Fruit fly (Drosophila melanogaster) whole organism, embryonic: ENCODE data around the gene CG1607.

Experiments used
- Atf6 ChIP-seq: fragments of 200-800 bp; sonication (Bioruptor generic); IDR thresholded peaks from 2 replicates; pipeline ENCODE4 v1.3.6; 2022; ENCODE audit warnings: missing biosample characterization, missing genetic modification characterization
- Bdp1 ChIP-seq: fragments of 200-800 bp; sonication (Bioruptor generic); optimal IDR thresholded peaks from 3 replicates; lab custom pipeline; 2016; ENCODE audit warnings: missing biosample characterization, missing genetic modification characterization
- CG10267 ChIP-seq: fragments of 200-800 bp; sonication (Bioruptor generic); optimal IDR thresholded peaks from 2 replicates; lab custom pipeline; 2018; ENCODE audit warnings: missing biosample characterization, mild to moderate bottlenecking, missing genetic modification characterization, moderate library complexity
- CG10462 ChIP-seq: fragments of 200-800 bp; sonication (Bioruptor generic); optimal IDR thresholded peaks from 2 replicates; lab custom pipeline; 2016; ENCODE audit warnings: missing biosample characterization, missing genetic modification characterization
- CG12391 ChIP-seq: fragments of 200-800 bp; sonication (Bioruptor generic); optimal IDR thresholded peaks from 3 replicates; lab custom pipeline; 2018; ENCODE audit warnings: missing biosample characterization, mild to moderate bottlenecking, missing genetic modification characterization, moderate library complexity
- CG12769 ChIP-seq: fragments of 200-800 bp; sonication (Bioruptor generic); optimal IDR thresholded peaks from 2 replicates; lab custom pipeline; 2019; ENCODE audit warnings: missing biosample characterization, mild to moderate bottlenecking, missing genetic modification characterization, moderate library complexity
- CG14050 ChIP-seq: fragments of 200-800 bp; sonication (Bioruptor generic); IDR thresholded peaks from 3 replicates; pipeline ENCODE4 v1.3.6; 2022; ENCODE audit warnings: missing biosample characterization, missing genetic modification characterization
- CG15696 ChIP-seq: fragments of 200-800 bp; sonication (Bioruptor generic); optimal IDR thresholded peaks from 2 replicates; lab custom pipeline; 2019; ENCODE audit warnings: missing biosample characterization, mild to moderate bottlenecking, missing genetic modification characterization, moderate library complexity
- CG18599 ChIP-seq: fragments of 200-800 bp; sonication (Bioruptor generic); optimal IDR thresholded peaks from 3 replicates; lab custom pipeline; 2017; ENCODE audit warnings: missing biosample characterization, missing genetic modification characterization, mild to moderate bottlenecking, moderate library complexity, missing genetic modification reagents
- CG2889 ChIP-seq: fragments of 200-800 bp; sonication (Bioruptor generic); IDR thresholded peaks from 3 replicates; pipeline ENCODE4 v1.3.6; 2022; ENCODE audit warnings: missing biosample characterization, missing genetic modification characterization
- CG3065 ChIP-seq: fragments of 200-800 bp; sonication (Bioruptor generic); optimal IDR thresholded peaks from 2 replicates; lab custom pipeline; 2016; ENCODE audit warnings: missing biosample characterization, missing genetic modification characterization
- CG31224 ChIP-seq: fragments of 200-800 bp; sonication (Bioruptor generic); IDR thresholded peaks from 2 replicates; pipeline ENCODE4 v1.3.6; 2022; ENCODE audit warnings: missing biosample characterization, missing genetic modification characterization
- CG33213 ChIP-seq: fragments of 200-800 bp; sonication (Bioruptor generic); optimal IDR thresholded peaks from 3 replicates; lab custom pipeline; 2016; ENCODE audit warnings: missing biosample characterization, missing genetic modification characterization
- CG3407 ChIP-seq: fragments of 200-800 bp; sonication (Bioruptor generic); optimal IDR thresholded peaks from 2 replicates; lab custom pipeline; 2018; ENCODE audit warnings: missing biosample characterization, mild to moderate bottlenecking, missing genetic modification characterization
- CG3847 ChIP-seq: fragments of 200-800 bp; sonication (Bioruptor generic); IDR thresholded peaks from 2 replicates; pipeline ENCODE4 v1.3.6; 2022; ENCODE audit warnings: missing biosample characterization, missing genetic modification characterization
- CG4282 ChIP-seq: fragments of 200-800 bp; sonication (Bioruptor generic); optimal IDR thresholded peaks from 2 replicates; lab custom pipeline; 2016; ENCODE audit warnings: missing biosample characterization, missing genetic modification characterization
- CG43689 ChIP-seq: fragments of 200-800 bp; sonication (Bioruptor generic); IDR thresholded peaks from 2 replicates; pipeline ENCODE4 v1.3.6; 2022; ENCODE audit warnings: missing biosample characterization, missing genetic modification characterization
- CG6272 ChIP-seq: fragments of 200-800 bp; sonication (Bioruptor generic); IDR thresholded peaks from 2 replicates; pipeline ENCODE4 v1.3.6; 2022; ENCODE audit warnings: missing biosample characterization, missing genetic modification characterization
- CG7357 ChIP-seq: fragments of 200-800 bp; sonication (Bioruptor generic); IDR thresholded peaks from 3 replicates; pipeline ENCODE4 v1.3.6; 2022; ENCODE audit warnings: missing biosample characterization, missing genetic modification characterization
- CG7987 ChIP-seq: fragments of 200-800 bp; sonication (Bioruptor generic); optimal IDR thresholded peaks from 2 replicates; lab custom pipeline; 2018; ENCODE audit warnings: missing biosample characterization, mild to moderate bottlenecking, missing genetic modification characterization, moderate library complexity
- CG8924 ChIP-seq: fragments of 200-800 bp; optimal IDR thresholded peaks from 3 replicates; lab custom pipeline; 2019; ENCODE audit warnings: missing biosample characterization, mild to moderate bottlenecking, missing genetic modification characterization, moderate library complexity
- CG9727 ChIP-seq: fragments of 200-800 bp; sonication (Bioruptor generic); optimal IDR thresholded peaks from 3 replicates; lab custom pipeline; 2017; ENCODE audit warnings: missing biosample characterization, mild to moderate bottlenecking, missing genetic modification characterization
- Dbx ChIP-seq: fragments of 200-800 bp; sonication (Bioruptor generic); IDR thresholded peaks from 3 replicates; pipeline ENCODE4 v1.3.6; 2022; ENCODE audit warnings: missing biosample characterization, missing genetic modification characterization
- Dp ChIP-seq: fragments of 200-800 bp; sonication (Bioruptor generic); optimal IDR thresholded peaks from 2 replicates; lab custom pipeline; 2018; ENCODE audit warnings: missing biosample characterization, mild to moderate bottlenecking, missing genetic modification characterization, moderate library complexity
- Drgx ChIP-seq: fragments of 200-800 bp; sonication (Bioruptor generic); IDR thresholded peaks from 2 replicates; pipeline ENCODE4 v1.3.6; 2022; ENCODE audit warnings: missing biosample characterization, missing genetic modification characterization
- Ets65A ChIP-seq: fragments of 200-800 bp; sonication (Bioruptor generic); peaks from one replicate; lab custom pipeline; 2016; ENCODE audit warnings: missing biosample characterization, missing genetic modification characterization
- Fer3 ChIP-seq: fragments of 200-800 bp; sonication (Bioruptor generic); optimal IDR thresholded peaks from 2 replicates; lab custom pipeline; 2018; ENCODE audit warnings: missing biosample characterization, mild to moderate bottlenecking, missing genetic modification characterization, moderate library complexity
- GATAe ChIP-seq: fragments of 200-800 bp; sonication (Bioruptor generic); conservative IDR thresholded peaks from 2 replicates; pipeline ENCODE4 v1.3.6; 2022; ENCODE audit warnings: missing biosample characterization, missing genetic modification characterization
- HLH3B ChIP-seq: fragments of 200-800 bp; sonication (Bioruptor generic); IDR thresholded peaks from 2 replicates; pipeline ENCODE4 v1.3.6; 2022; ENCODE audit warnings: missing biosample characterization, missing genetic modification characterization
- HLH4C ChIP-seq: fragments of 200-800 bp; sonication (Bioruptor generic); IDR thresholded peaks from 3 replicates; pipeline ENCODE4 v1.3.6; 2022; ENCODE audit warnings: missing biosample characterization, missing genetic modification characterization; ENCODE audit not compliant: partially characterized antibody
- Jarid2 ChIP-seq: fragments of 200-800 bp; sonication (Bioruptor generic); optimal IDR thresholded peaks from 3 replicates; lab custom pipeline; 2017; ENCODE audit warnings: mild to moderate bottlenecking, missing biosample characterization, missing genetic modification reagents, missing genetic modification characterization
- Nf-YB ChIP-seq: fragments of 200-800 bp; sonication (Bioruptor generic); optimal IDR thresholded peaks from 3 replicates; lab custom pipeline; 2019; ENCODE audit warnings: missing biosample characterization, mild to moderate bottlenecking, missing genetic modification characterization, moderate library complexity
- Stat92E ChIP-seq, 3 experiments: fragments of >200 bp in 2 of 3; fragments of 200-800 bp in 1 of 3; sonication (Bioruptor generic) in 1 of 3; optimal IDR thresholded peaks; 2 replicates each; lab custom pipeline; 2017 to 2019; ENCODE audit warnings: missing biosample characterization in 3 of 3, missing genetic modification characterization in 3 of 3, mild to moderate bottlenecking in 1 of 3, moderate library complexity in 1 of 3
- Tbp ChIP-seq: fragments of >200 bp; optimal IDR thresholded peaks from 2 replicates; lab custom pipeline; 2018; ENCODE audit warnings: missing biosample characterization, missing genetic modification characterization
- ase ChIP-seq: fragments of 200-800 bp; sonication (Bioruptor generic); IDR thresholded peaks from 3 replicates; pipeline ENCODE4 v1.3.6; 2022; ENCODE audit warnings: missing biosample characterization, missing genetic modification characterization
- bowl ChIP-seq: fragments of 200-800 bp; sonication (Bioruptor generic); IDR thresholded peaks from 2 replicates; pipeline ENCODE4 v1.3.6; 2022; ENCODE audit warnings: missing biosample characterization, missing genetic modification characterization
- cg ChIP-seq: fragments of 200-800 bp; sonication (Bioruptor generic); optimal IDR thresholded peaks from 3 replicates; lab custom pipeline; 2019; ENCODE audit warnings: missing biosample characterization, mild to moderate bottlenecking, missing genetic modification characterization, moderate library complexity
- dpn ChIP-seq, 2 experiments: fragments of 200-800 bp; sonication (Bioruptor generic); optimal IDR thresholded peaks; 3 replicates each; lab custom pipeline; 2016; ENCODE audit warnings: missing biosample characterization in 2 of 2, missing genetic modification characterization in 2 of 2
- eve ChIP-seq, 2 experiments: fragments of >200 bp; optimal IDR thresholded peaks; 2 replicates each; lab custom pipeline; 2017; ENCODE audit warnings: missing biosample characterization in 2 of 2, missing genetic modification characterization in 2 of 2
- ewg ChIP-seq: fragments of 200-800 bp; sonication (Bioruptor generic); optimal IDR thresholded peaks from 3 replicates; lab custom pipeline; 2017; ENCODE audit warnings: mild to moderate bottlenecking, missing biosample characterization, missing genetic modification reagents, missing genetic modification characterization
- her ChIP-seq: fragments of 200-800 bp; sonication (Bioruptor generic); optimal IDR thresholded peaks from 2 replicates; lab custom pipeline; 2016; ENCODE audit warnings: missing biosample characterization, missing genetic modification characterization
- ind ChIP-seq: fragments of 200-800 bp; sonication (Bioruptor generic); optimal IDR thresholded peaks from 3 replicates; lab custom pipeline; 2016; ENCODE audit warnings: missing biosample characterization, missing genetic modification characterization
- jumu ChIP-seq: fragments of 200-800 bp; sonication (Bioruptor generic); optimal IDR thresholded peaks from 3 replicates; lab custom pipeline; 2016; ENCODE audit warnings: missing biosample characterization, missing genetic modification characterization
- kni ChIP-seq: fragments of 200-800 bp; sonication (Bioruptor generic); optimal IDR thresholded peaks from 3 replicates; lab custom pipeline; 2017; ENCODE audit warnings: mild to moderate bottlenecking, missing biosample characterization, missing genetic modification reagents, missing genetic modification characterization
- lilli ChIP-seq: fragments of 200-800 bp; sonication (Bioruptor generic); optimal IDR thresholded peaks from 3 replicates; lab custom pipeline; 2016; ENCODE audit warnings: missing biosample characterization, missing genetic modification characterization
- mld ChIP-seq: fragments of 200-800 bp; sonication (Bioruptor generic); IDR thresholded peaks from 3 replicates; pipeline ENCODE4 v1.3.6; 2022; ENCODE audit warnings: missing biosample characterization, missing genetic modification characterization; ENCODE audit not compliant: partially characterized antibody
- psq ChIP-seq: fragments of 200-800 bp; sonication (Bioruptor generic); optimal IDR thresholded peaks from 2 replicates; lab custom pipeline; 2017; ENCODE audit warnings: missing biosample characterization, missing genetic modification characterization
- trh ChIP-seq: fragments of 200-800 bp; sonication (Bioruptor generic); optimal IDR thresholded peaks from 2 replicates; lab custom pipeline; 2016; ENCODE audit warnings: missing biosample characterization, missing genetic modification characterization
- tup ChIP-seq: fragments of 200-800 bp; sonication (Bioruptor generic); optimal IDR thresholded peaks from 2 replicates; lab custom pipeline; 2016; ENCODE audit warnings: missing biosample characterization, mild to moderate bottlenecking, missing genetic modification characterization, moderate library complexity
- vvl ChIP-seq: fragments of 200-800 bp; sonication (Bioruptor generic); IDR thresholded peaks from 2 replicates; pipeline ENCODE4 v1.3.6; 2022; ENCODE audit warnings: missing biosample characterization, missing genetic modification characterization
- z ChIP-seq: fragments of 200-800 bp; sonication (Bioruptor generic); IDR thresholded peaks from 3 replicates; pipeline ENCODE4 v1.3.6; 2022; ENCODE audit warnings: missing biosample characterization, missing genetic modification characterization
- zfh1 ChIP-seq: fragments of 200-800 bp; sonication (Bioruptor generic); IDR thresholded peaks from 3 replicates; pipeline ENCODE4 v1.3.6; 2022; ENCODE audit warnings: missing biosample characterization, missing genetic modification characterization

The CG1607 gene

dm6 chr3R:31424427-31424826 lies 42.5 kb downstream of the CG1607 start (continued):
- TF ChIP-seq Dbx (GFP tag; lab: Robert Waterston, UW) (peak; percentile 66; the same call in 2 of the 3 replicates), Ets65A (GFP tag; lab: Kevin White, UChicago) (no peak), HLH4C (GFP tag; lab: Robert Waterston, UW) (no peak), Drgx (GFP tag; lab: Robert Waterston, UW) (peak; percentile 46; the same call in 1 of the 2 replicates), her (GFP tag; lab: Kevin White, UChicago) (no peak), Jarid2 (no peak), CG7357 (GFP tag; lab: Robert Waterston, UW) (0 out of 3 replicates have a peak, but pooled peaks have one; percentile 40), tup (GFP tag; lab: Kevin White, UChicago) (no peak), CG8924 (tag; lab: Kevin White, UChicago) (no peak), eve (GFP tag; optimal IDR thresholded peaks at IDR 0.05; lab: Kevin White, UChicago) (no peak), CG3065 (no peak), CG18599 (GFP tag; lab: Kevin White, UChicago) (peak; percentile 72), cg (GFP tag; lab: Kevin White, UChicago) (no peak), CG7987 (GFP tag; lab: Kevin White, UChicago) (no peak), CG10462 (GFP tag; lab: Kevin White, UChicago) (no peak), Bdp1 (GFP tag; lab: Kevin White, UChicago) (no peak), HLH3B (GFP tag; lab: Robert Waterston, UW) (0 out of 2 replicates have a peak, but pooled peaks have one; percentile 15), ase (GFP tag; lab: Robert Waterston, UW) (peak; percentile 34; the same call in 1 of the 3 replicates), lilli (GFP tag; lab: Kevin White, UChicago) (peak; percentile 29), z (GFP tag; lab: Robert Waterston, UW) (no peak), CG9727 (GFP tag; lab: Kevin White, UChicago) (peak; percentile 13), mld (GFP tag; lab: Robert Waterston, UW) (no peak), Fer3 (tag; lab: Kevin White, UChicago) (peak; percentile 37), zfh1 (GFP tag; lab: Robert Waterston, UW) (peak; percentile 56; the same call in 1 of the 3 replicates), CG3847 (GFP tag; lab: Robert Waterston, UW) (no peak), GATAe (no peak), Atf6 (GFP tag; lab: Robert Waterston, UW) (peak; percentile 45), kni (no peak), CG12769 (tag; lab: Kevin White, UChicago) (peak; percentile 31), CG33213 (no peak), CG12391 (tag; lab: Kevin White, UChicago) (no peak), CG2889 (GFP tag; lab: Robert Waterston, UW) (no peak), ewg (GFP tag; lab: Kevin White, UChicago) (no peak), Dp (GFP tag; lab: Kevin White, UChicago) (no peak), CG3407 (no peak), bowl (GFP tag; lab: Robert Waterston, UW) (no peak), CG10267 (tag; lab: Kevin White, UChicago) (no peak), CG43689 (no peak), dpn (GFP tag; optimal IDR thresholded peaks at IDR 0.05; lab: Kevin White, UChicago) (peak in 1 of 2 experiments; percentile 13), ind (GFP tag; lab: Kevin White, UChicago) (no peak), Nf-YB (no peak), psq (GFP tag; lab: Kevin White, UChicago) (no peak), CG15696 (no peak), vvl (GFP tag; lab: Robert Waterston, UW) (peak; percentile 62), CG14050 (no peak), CG31224 (GFP tag; lab: Robert Waterston, UW) (peak; percentile 38; the same call in 1 of the 2 replicates), trh (GFP tag; lab: Kevin White, UChicago) (no peak), CG4282 (GFP tag; lab: Kevin White, UChicago) (no peak), jumu (GFP tag; lab: Kevin White, UChicago) (no peak), CG6272 (GFP tag; lab: Robert Waterston, UW) (no peak), Tbp (GFP tag; lab: Kevin White, UChicago) (no peak), Stat92E (GFP tag; optimal IDR thresholded peaks at IDR 0.05; lab: Kevin White, UChicago) (no peak)
